Fruit fly (Drosophila melanogaster) whole organism, wandering third instar larva: ENCODE data around the gene CG31642.

Source experiments
- CG32264 ChIP-seq: fragments of 200-800 bp; sonication (Bioruptor generic); optimal IDR thresholded peaks from 2 replicates; lab custom pipeline; 2016; ENCODE audit warnings: missing biosample characterization, missing genetic modification characterization
- CG9705 ChIP-seq: fragments of 200-800 bp; sonication (Bioruptor generic); optimal IDR thresholded peaks from 2 replicates; lab custom pipeline; 2018; ENCODE audit warnings: missing biosample characterization, mild to moderate bottlenecking, missing genetic modification characterization
- CrebA ChIP-seq: fragments of 200-800 bp; sonication (Bioruptor generic); optimal IDR thresholded peaks from 2 replicates; lab custom pipeline; 2016; ENCODE audit warnings: missing biosample characterization, mild to moderate bottlenecking, missing genetic modification characterization, borderline replicate concordance
- Dfd ChIP-seq: fragments of >200 bp; optimal IDR thresholded peaks from 2 replicates; lab custom pipeline; 2017; ENCODE audit warnings: missing biosample characterization, missing genetic modification characterization
- Dif ChIP-seq: fragments of 200-275, 200-300 bp; sonication (Bioruptor generic); optimal IDR thresholded peaks from 2 replicates; lab custom pipeline; 2018; ENCODE audit warnings: missing biosample characterization, missing genetic modification characterization; ENCODE audit not compliant: partially characterized antibody
- HLH106 ChIP-seq: fragments of 200-800 bp; optimal IDR thresholded peaks from 3 replicates; lab custom pipeline; 2019; ENCODE audit warnings: missing biosample characterization, mild to moderate bottlenecking, missing genetic modification characterization, moderate library complexity
- Hnf4 ChIP-seq: fragments of 200-800 bp; sonication (Bioruptor generic); optimal IDR thresholded peaks from 2 replicates; lab custom pipeline; 2016; ENCODE audit warnings: missing biosample characterization, mild to moderate bottlenecking, missing genetic modification characterization
- Hr78 ChIP-seq: fragments of >200 bp; optimal IDR thresholded peaks from 2 replicates; lab custom pipeline; 2017; ENCODE audit warnings: missing biosample characterization, missing genetic modification characterization
- Hr83 ChIP-seq: fragments of 200-300 bp; sonication (Bioruptor generic); optimal IDR thresholded peaks from 2 replicates; lab custom pipeline; 2016; ENCODE audit warnings: missing biosample characterization, mild to moderate bottlenecking, missing genetic modification characterization, moderate library complexity; ENCODE audit not compliant: poor library complexity, severe bottlenecking
- Jra ChIP-seq: sonication (Bioruptor generic); optimal IDR thresholded peaks from 2 replicates; lab custom pipeline; 2016; ENCODE audit warnings: missing biosample characterization, missing genetic modification characterization
- N ChIP-seq: fragments of >200 bp; optimal IDR thresholded peaks from 2 replicates; lab custom pipeline; 2018; ENCODE audit warnings: missing biosample characterization, missing external identifiers, missing genetic modification characterization
- OdsH ChIP-seq: fragments of 200-800 bp; sonication (Bioruptor generic); optimal IDR thresholded peaks from 2 replicates; lab custom pipeline; 2016; ENCODE audit warnings: missing biosample characterization, mild to moderate bottlenecking, missing genetic modification characterization
- Rel ChIP-seq, 2 experiments: fragments of 200-800 bp; sonication (Bioruptor generic) in 1 of 2; optimal IDR thresholded peaks; 2 replicates in 1 of 2; 3 replicates in 1 of 2; lab custom pipeline; 2016 to 2019; ENCODE audit warnings: mild to moderate bottlenecking in 2 of 2, missing biosample characterization in 2 of 2, missing genetic modification characterization in 2 of 2, moderate library complexity in 1 of 2
- Sp1 ChIP-seq: fragments of 200-800 bp; sonication (Bioruptor generic); optimal IDR thresholded peaks from 3 replicates; lab custom pipeline; 2019; ENCODE audit warnings: missing biosample characterization, mild to moderate bottlenecking, missing genetic modification characterization, moderate library complexity
- Vsx2 ChIP-seq: fragments of 200-300, 225-300 bp; sonication (Bioruptor generic); optimal IDR thresholded peaks from 2 replicates; lab custom pipeline; 2018; ENCODE audit warnings: missing biosample characterization, missing genetic modification characterization; ENCODE audit not compliant: partially characterized antibody
- br ChIP-seq: fragments of 200-800 bp; sonication (Bioruptor generic); optimal IDR thresholded peaks from 2 replicates; lab custom pipeline; 2016; ENCODE audit warnings: missing biosample characterization, missing genetic modification characterization
- brk ChIP-seq: fragments of 200-800 bp; sonication (Bioruptor generic); optimal IDR thresholded peaks from 2 replicates; lab custom pipeline; 2016; ENCODE audit warnings: missing biosample characterization, mild to moderate bottlenecking, missing genetic modification characterization
- dl ChIP-seq, 2 experiments: fragments of 175-275, 200-275 bp in 1 of 2; fragments of 200-275 bp in 1 of 2; sonication (Bioruptor generic); optimal IDR thresholded peaks; lab custom pipeline; 2018; ENCODE audit warnings: mild to moderate bottlenecking in 2 of 2, missing biosample characterization in 2 of 2, missing genetic modification characterization in 2 of 2, moderate library complexity in 2 of 2; ENCODE audit not compliant: partially characterized antibody in 2 of 2, insufficient read depth in 1 of 2
- dsf ChIP-seq: sonication (Bioruptor generic); optimal IDR thresholded peaks from 2 replicates; lab custom pipeline; 2016; ENCODE audit warnings: missing biosample characterization, missing genetic modification characterization, borderline replicate concordance
- ey ChIP-seq: fragments of 200-800 bp; sonication (Bioruptor generic); optimal IDR thresholded peaks from 2 replicates; lab custom pipeline; 2016; ENCODE audit warnings: missing biosample characterization, missing genetic modification characterization
- foxo ChIP-seq, 2 experiments: fragments of 200-800 bp; sonication (Bioruptor generic); optimal IDR thresholded peaks; 2 replicates in 1 of 2; 3 replicates in 1 of 2; lab custom pipeline; 2016 to 2017; ENCODE audit warnings: missing biosample characterization in 2 of 2, missing genetic modification characterization in 2 of 2
- fru ChIP-seq: fragments of 200-800 bp; sonication (Bioruptor generic); optimal IDR thresholded peaks from 3 replicates; lab custom pipeline; 2016; ENCODE audit warnings: missing biosample characterization, mild to moderate bottlenecking, missing genetic modification characterization
- h ChIP-seq: fragments of 200-800 bp; sonication (Bioruptor generic); optimal IDR thresholded peaks from 3 replicates; lab custom pipeline; 2016; ENCODE audit warnings: missing biosample characterization, mild to moderate bottlenecking, missing genetic modification characterization
- jim ChIP-seq: fragments of 175-275, 200-325 bp; sonication (Bioruptor generic); optimal IDR thresholded peaks from 2 replicates; lab custom pipeline; 2016; ENCODE audit warnings: missing biosample characterization, mild to moderate bottlenecking, missing genetic modification characterization
- lola ChIP-seq: fragments of >200 bp; optimal IDR thresholded peaks from 2 replicates; lab custom pipeline; 2017; ENCODE audit warnings: missing biosample characterization, missing genetic modification characterization
- pan ChIP-seq: fragments of >200 bp; optimal IDR thresholded peaks from 2 replicates; lab custom pipeline; 2017
- psq ChIP-seq: fragments of 200-800 bp; sonication (Bioruptor generic); optimal IDR thresholded peaks from 3 replicates; lab custom pipeline; 2017; ENCODE audit warnings: missing biosample characterization, mild to moderate bottlenecking, missing genetic modification characterization, moderate library complexity
- rgr ChIP-seq: fragments of 200-800 bp; sonication (Bioruptor generic); optimal IDR thresholded peaks from 3 replicates; lab custom pipeline; 2016; ENCODE audit warnings: missing biosample characterization, mild to moderate bottlenecking, missing genetic modification characterization
- sage ChIP-seq: fragments of 200-800 bp; sonication (Bioruptor generic); optimal IDR thresholded peaks from 2 replicates; lab custom pipeline; 2016; ENCODE audit warnings: missing biosample characterization, mild to moderate bottlenecking, missing genetic modification characterization
- sv ChIP-seq: fragments of 200-800 bp; sonication (Bioruptor generic); optimal IDR thresholded peaks from 3 replicates; lab custom pipeline; 2016; ENCODE audit warnings: missing biosample characterization, missing genetic modification characterization
- tai ChIP-seq: sonication (Bioruptor generic); optimal IDR thresholded peaks from 2 replicates; lab custom pipeline; 2016; ENCODE audit warnings: missing biosample characterization, missing genetic modification characterization
- woc ChIP-seq: sonication (Bioruptor generic); optimal IDR thresholded peaks from 2 replicates; lab custom pipeline; 2016; ENCODE audit warnings: missing biosample characterization, mild to moderate bottlenecking, missing genetic modification characterization

The CG31642 gene

dm6 chr2L:6082936-6083627 lies 35.2 kb upstream of the CG31642 start:
- TF ChIP-seq tai (GFP tag; lab: Kevin White, UChicago): no peak
- peak; percentile 30 for TF ChIP-seq Vsx2 (GFP tag; lab: Kevin White, UChicago)
- TF ChIP-seq Hr83: peak; percentile 34
- no peak for TF ChIP-seq Hr78 (GFP tag; lab: Kevin White, UChicago)
- TF ChIP-seq CG9705 (GFP tag; lab: Kevin White, UChicago): no peak
- no peak for TF ChIP-seq CG32264 (GFP tag; lab: Kevin White, UChicago)
- TF ChIP-seq Dif (GFP tag; lab: Kevin White, UChicago): peak; percentile 52
- TF ChIP-seq sage (GFP tag; lab: Kevin White, UChicago): no peak
- TF ChIP-seq OdsH (GFP tag; lab: Kevin White, UChicago): peak; percentile 29
- no peak for TF ChIP-seq HLH106 (tag; lab: Kevin White, UChicago)
- no peak for TF ChIP-seq Rel (GFP tag; optimal IDR thresholded peaks at IDR 0.05; lab: Kevin White, UChicago)
- TF ChIP-seq Rel (tag; optimal IDR thresholded peaks at IDR 0.05; lab: Kevin White, UChicago): peak; percentile 52
- peak; percentile 49 for TF ChIP-seq Jra (GFP tag; lab: Kevin White, UChicago)
- no peak for TF ChIP-seq N (GFP tag; lab: Kevin White, UChicago)
- no peak for TF ChIP-seq sv (GFP tag; lab: Kevin White, UChicago)
- TF ChIP-seq br: peak; percentile 57
- TF ChIP-seq Sp1 (GFP tag; lab: Kevin White, UChicago): peak; percentile 16
- TF ChIP-seq foxo (GFP tag; optimal IDR thresholded peaks at IDR 0.05; lab: Kevin White, UChicago): no peak
- TF ChIP-seq dl (GFP tag; optimal IDR thresholded peaks at IDR 0.05; lab: Kevin White, UChicago; ENCODE audit: insufficient read depth in 1 of 2, partially characterized antibody in 2 of 2): no peak
- TF ChIP-seq brk (GFP tag; lab: Kevin White, UChicago): peak; percentile 2
- no peak for TF ChIP-seq dsf (GFP tag; lab: Kevin White, UChicago)
- peak; percentile 15 for TF ChIP-seq Hnf4 (GFP tag; lab: Kevin White, UChicago)
- no peak for TF ChIP-seq lola
- TF ChIP-seq rgr (GFP tag; lab: Kevin White, UChicago): peak; percentile 27
- no peak for TF ChIP-seq jim
- peak; percentile 42 for TF ChIP-seq h (GFP tag; lab: Kevin White, UChicago)
- peak; percentile 35 for TF ChIP-seq psq
- TF ChIP-seq CrebA (GFP tag; lab: Kevin White, UChicago): peak; percentile 62

- TF ChIP-seq Rel (GFP tag; optimal IDR thresholded peaks at IDR 0.05; lab: Kevin White, UChicago): no peak
- TF ChIP-seq Rel (tag; optimal IDR thresholded peaks at IDR 0.05; lab: Kevin White, UChicago): peak; percentile 49
- no peak for TF ChIP-seq fru (GFP tag; lab: Kevin White, UChicago)
- TF ChIP-seq h (GFP tag; lab: Kevin White, UChicago): peak; percentile 9
- TF ChIP-seq foxo (GFP tag; optimal IDR thresholded peaks at IDR 0.05; lab: Kevin White, UChicago): no peak
- peak; percentile 3 for TF ChIP-seq Hr83
Observed at dm6 chr2L:6084694-6085093, 33.6 kb upstream of the CG31642 start.

dm6 chr2L:6085733-6086317 lies 32.5 kb upstream of the CG31642 start:
- TF ChIP-seq Hr83: peak; percentile 52
- no peak for TF ChIP-seq dl (GFP tag; optimal IDR thresholded peaks at IDR 0.05; lab: Kevin White, UChicago; ENCODE audit: insufficient read depth in 1 of 2, partially characterized antibody in 2 of 2)
- no peak for TF ChIP-seq Sp1 (GFP tag; lab: Kevin White, UChicago)
- TF ChIP-seq rgr (GFP tag; lab: Kevin White, UChicago): no peak
- TF ChIP-seq sv (GFP tag; lab: Kevin White, UChicago): no peak
- TF ChIP-seq woc (GFP tag; lab: Kevin White, UChicago): no peak
- peak; percentile 49 for TF ChIP-seq OdsH (GFP tag; lab: Kevin White, UChicago)
- TF ChIP-seq HLH106 (tag; lab: Kevin White, UChicago): peak; percentile 22
- no peak for TF ChIP-seq ey (GFP tag; lab: Kevin White, UChicago)
- TF ChIP-seq Hnf4 (GFP tag; lab: Kevin White, UChicago): peak; percentile 66
- TF ChIP-seq Rel (GFP tag; optimal IDR thresholded peaks at IDR 0.05; lab: Kevin White, UChicago): peak; percentile 25
- TF ChIP-seq Rel (tag; optimal IDR thresholded peaks at IDR 0.05; lab: Kevin White, UChicago): peak; percentile 40
- peak; percentile 48 for TF ChIP-seq psq
- TF ChIP-seq Dfd: no peak
- no peak for TF ChIP-seq Hr78 (GFP tag; lab: Kevin White, UChicago)
- peak; percentile 51 for TF ChIP-seq h (GFP tag; lab: Kevin White, UChicago)
- peak; percentile 4 for TF ChIP-seq br
- peak; percentile 27 for TF ChIP-seq brk (GFP tag; lab: Kevin White, UChicago)
- TF ChIP-seq tai (GFP tag; lab: Kevin White, UChicago): peak; percentile 43
- TF ChIP-seq fru (GFP tag; lab: Kevin White, UChicago): peak; percentile 41
- no peak for TF ChIP-seq lola
- no peak for TF ChIP-seq pan (lab: Kevin White, UChicago)
- TF ChIP-seq dsf (GFP tag; lab: Kevin White, UChicago): no peak
- peak; percentile 52 for TF ChIP-seq Dif (GFP tag; lab: Kevin White, UChicago)
- no peak for TF ChIP-seq N (GFP tag; lab: Kevin White, UChicago)
- TF ChIP-seq sage (GFP tag; lab: Kevin White, UChicago): no peak
- peak; percentile 42 for TF ChIP-seq CrebA (GFP tag; lab: Kevin White, UChicago)
